Fruit fly (Drosophila melanogaster): ENCODE measurements around the gene Gal.

Gal gene

DNA sequence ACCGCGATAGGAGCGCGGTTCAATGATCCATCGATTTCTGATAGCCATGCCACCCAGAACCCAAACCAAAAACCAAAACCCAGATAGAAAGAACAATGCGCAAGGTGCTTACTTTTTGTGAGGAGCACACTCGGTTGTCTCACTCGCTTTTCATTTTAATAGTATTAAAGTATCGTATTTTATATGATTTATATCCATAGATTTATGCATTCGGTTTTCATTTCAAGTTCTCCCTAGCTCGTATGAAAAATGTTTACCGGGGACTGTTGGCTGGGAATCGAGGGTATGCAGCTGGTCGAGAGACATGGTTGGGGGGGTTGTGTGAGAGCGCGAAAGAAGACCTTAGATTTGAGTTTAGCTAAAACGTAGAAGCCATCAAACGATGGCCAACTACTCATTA, 34.6 kb downstream of the Gal start (continued):
- no peak for TF ChIP-seq tx (GFP tag; optimal IDR thresholded peaks at IDR 0.05)
- peak; percentile 49 for TF ChIP-seq CG18599 (GFP tag; optimal IDR thresholded peaks at IDR 0.05)
- TF ChIP-seq CG15514 (GFP tag; optimal IDR thresholded peaks at IDR 0.05) = peak; percentile 2
- peak; percentile 43 for TF ChIP-seq CG11504 (tag; optimal IDR thresholded peaks at IDR 0.05)
- no peak for TF ChIP-seq CG15073 (GFP tag; optimal IDR thresholded peaks at IDR 0.05)
- peak; percentile 9 for TF ChIP-seq CG16815 (GFP tag; optimal IDR thresholded peaks at IDR 0.05)
- no peak for TF ChIP-seq CG4404 (GFP tag; IDR thresholded peaks at IDR 0.05)
- TF ChIP-seq Taf1 (GFP tag; IDR thresholded peaks at IDR 0.05) = peak; percentile 40; the same call in 1 of the 2 replicates
- 0 out of 2 replicates have a peak, but pooled peaks have one; percentile 43 for TF ChIP-seq Xrp1 (GFP tag; IDR thresholded peaks at IDR 0.05)
- peak; percentile 44 for TF ChIP-seq CG12769 (tag; optimal IDR thresholded peaks at IDR 0.05)
- TF ChIP-seq zen2 (GFP tag; IDR thresholded peaks at IDR 0.05; ENCODE audit: partially characterized antibody) = no peak

dm6 chr2L:5971093-5971808, 35.4 kb downstream of the Gal start:
- 0 out of 3 replicates have a peak, but pooled peaks have one; percentile 11 for TF ChIP-seq so (GFP tag; IDR thresholded peaks at IDR 0.05)
- peak; percentile 75 for TF ChIP-seq Awh (GFP tag; IDR thresholded peaks at IDR 0.05)
- peak; percentile 46 for TF ChIP-seq sens (GFP tag)
- TF ChIP-seq gsb-n (tag; optimal IDR thresholded peaks at IDR 0.05) = peak; percentile 6
- peak; percentile 61 for TF ChIP-seq Med (GFP tag)
- peak; percentile 6; the same call in 1 of the 2 replicates for TF ChIP-seq Rfx (GFP tag; IDR thresholded peaks at IDR 0.05)
- TF ChIP-seq Antp (GFP tag; optimal IDR thresholded peaks at IDR 0.05) = no peak
- peak; percentile 20 for TF ChIP-seq lab (GFP tag; optimal IDR thresholded peaks at IDR 0.05)
- peak; percentile 55 for TF ChIP-seq sd (tag; optimal IDR thresholded peaks at IDR 0.05)
- TF ChIP-seq CG12769 (tag; optimal IDR thresholded peaks at IDR 0.05) = peak; percentile 49
- peak; percentile 19 for TF ChIP-seq sug (tag; optimal IDR thresholded peaks at IDR 0.05)
- no peak for TF ChIP-seq lov (optimal IDR thresholded peaks at IDR 0.05)
- 0 out of 3 replicates have a peak, but pooled peaks have one; percentile 14 for TF ChIP-seq lov (GFP tag; IDR thresholded peaks at IDR 0.05)
- TF ChIP-seq Blimp-1 (GFP tag; optimal IDR thresholded peaks at IDR 0.05) = peak; percentile 54
- no peak for TF ChIP-seq Ravus (GFP tag; IDR thresholded peaks at IDR 0.05)
- no peak for TF ChIP-seq kni (GFP tag; optimal IDR thresholded peaks at IDR 0.05)
- peak; percentile 42; the same call in 1 of the 2 replicates for TF ChIP-seq crol (GFP tag; IDR thresholded peaks at IDR 0.05)
- no peak for TF ChIP-seq CG11504 (tag; optimal IDR thresholded peaks at IDR 0.05)
- TF ChIP-seq exex (tag; optimal IDR thresholded peaks at IDR 0.05) = peak; percentile 40
- peak; percentile 87 for TF ChIP-seq z (GFP tag; IDR thresholded peaks at IDR 0.05)
- TF ChIP-seq salm (tag; optimal IDR thresholded peaks at IDR 0.05) = peak; percentile 30
- peak; percentile 53; the same call in 1 of the 2 replicates for TF ChIP-seq vvl (GFP tag; IDR thresholded peaks at IDR 0.05)
- TF ChIP-seq CG18599 (GFP tag; optimal IDR thresholded peaks at IDR 0.05) = no peak
- peak; percentile 76 for TF ChIP-seq twi (tag; optimal IDR thresholded peaks at IDR 0.05)
- TF ChIP-seq vfl (GFP tag; optimal IDR thresholded peaks at IDR 0.05) = no peak
- no peak for TF ChIP-seq corto (GFP tag; optimal IDR thresholded peaks at IDR 0.05)

- no peak for TF ChIP-seq CG6175 (GFP tag; IDR thresholded peaks at IDR 0.05)
- TF ChIP-seq oc (tag; optimal IDR thresholded peaks at IDR 0.05) = no peak
- TF ChIP-seq Mad (GFP tag; optimal IDR thresholded peaks at IDR 0.05) = no peak
- TF ChIP-seq MBD-R2 (GFP tag; IDR thresholded peaks at IDR 0.05) = no peak
- TF ChIP-seq CG11696 (GFP tag; IDR thresholded peaks at IDR 0.05) = no peak
- no peak for TF ChIP-seq B-H1 (GFP tag; IDR thresholded peaks at IDR 0.05)
- TF ChIP-seq CG4328 (GFP tag; optimal IDR thresholded peaks at IDR 0.05) = no peak
- no peak for TF ChIP-seq CG12942 (GFP tag; optimal IDR thresholded peaks at IDR 0.05)
These were observed 37.1 kb downstream of the Gal start, which contains the start of gene Ucp4B for dm6 chr2L:5969559-5969958. TSS of gene Ucp4B (plus strand) at chr2L:5969859.

Measured in whole organism, embryonic.